Worm (Caenorhabditis elegans): ENCODE data around the gene rpl-43.

Gene rpl-43

ce11 chrII:14171558-14171957 is 16.5 kb downstream of the rpl-43 start, which contains the start of gene eat-2:
Gene eat-2, minus strand, starts transcription at chrII:14171658.
- TF ChIP-seq ztf-29 (GFP tag; IDR thresholded peaks at IDR 0.05) (no peak), ztf-23 (GFP tag; IDR thresholded peaks at IDR 0.05) (no peak), klf-2 (GFP tag; conservative IDR thresholded peaks at IDR 0.05) (no peak), tab-1 (GFP tag; IDR thresholded peaks at IDR 0.05) (no peak), ref-1 (GFP tag; conservative IDR thresholded peaks at IDR 0.05) (no peak), cog-1 (tag; optimal IDR thresholded peaks at IDR 0.05) (no peak), T22C8.4 (GFP tag; IDR thresholded peaks at IDR 0.05) (no peak), med-1 (GFP tag; optimal IDR thresholded peaks at IDR 0.05; ENCODE audit: insufficient read depth) (no peak), flt-1 (GFP tag; IDR thresholded peaks at IDR 0.05) (no peak)

DNA sequence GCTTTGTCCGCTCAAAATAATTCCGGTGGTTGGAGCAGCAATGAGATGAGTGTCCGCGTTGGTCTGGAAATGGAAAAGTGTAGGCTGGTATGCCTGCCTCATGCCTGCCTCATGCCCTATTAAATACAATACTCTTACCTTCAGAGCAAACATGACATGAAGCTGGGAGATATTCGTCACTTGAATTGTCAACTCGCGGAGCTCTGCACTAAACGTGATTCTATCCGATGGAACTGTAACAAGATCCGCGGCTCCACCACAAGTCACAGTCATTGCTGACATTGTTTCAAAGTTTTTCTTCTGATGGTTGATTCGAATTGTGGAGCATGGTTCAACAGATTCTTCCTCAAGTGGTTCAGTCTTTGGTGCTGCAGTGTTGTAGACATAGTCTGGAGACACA is 18.1 kb downstream of the rpl-43 start:
- no peak for TF ChIP-seq T22C8.4 (GFP tag; IDR thresholded peaks at IDR 0.05)
- TF ChIP-seq med-1 (GFP tag; optimal IDR thresholded peaks at IDR 0.05; ENCODE audit: insufficient read depth), result no peak
- no peak for TF ChIP-seq ref-1 (GFP tag; conservative IDR thresholded peaks at IDR 0.05)
- no peak for TF ChIP-seq flt-1 (GFP tag; IDR thresholded peaks at IDR 0.05)
- TF ChIP-seq cog-1 (tag; optimal IDR thresholded peaks at IDR 0.05), result no peak
- TF ChIP-seq tab-1 (GFP tag; IDR thresholded peaks at IDR 0.05), result no peak

- no peak for TF ChIP-seq T22C8.4 (GFP tag; IDR thresholded peaks at IDR 0.05)
- no peak for TF ChIP-seq klf-2 (GFP tag; conservative IDR thresholded peaks at IDR 0.05)
- no peak for TF ChIP-seq ref-1 (GFP tag; conservative IDR thresholded peaks at IDR 0.05)
- TF ChIP-seq cog-1 (tag; optimal IDR thresholded peaks at IDR 0.05), result no peak
- no peak for TF ChIP-seq med-1 (GFP tag; optimal IDR thresholded peaks at IDR 0.05; ENCODE audit: insufficient read depth)
- no peak for TF ChIP-seq tab-1 (GFP tag; IDR thresholded peaks at IDR 0.05)
- TF ChIP-seq ztf-23 (GFP tag; IDR thresholded peaks at IDR 0.05), result no peak
- no peak for TF ChIP-seq flt-1 (GFP tag; IDR thresholded peaks at IDR 0.05)
- no peak for TF ChIP-seq ztf-29 (GFP tag; IDR thresholded peaks at IDR 0.05)
These were observed 20.0 kb downstream of the rpl-43 start, which contains the start of gene Y48B6A.5 for ce11 chrII:14175099-14175498. Gene Y48B6A.5, minus strand, starts transcription at chrII:14175199.

DNA sequence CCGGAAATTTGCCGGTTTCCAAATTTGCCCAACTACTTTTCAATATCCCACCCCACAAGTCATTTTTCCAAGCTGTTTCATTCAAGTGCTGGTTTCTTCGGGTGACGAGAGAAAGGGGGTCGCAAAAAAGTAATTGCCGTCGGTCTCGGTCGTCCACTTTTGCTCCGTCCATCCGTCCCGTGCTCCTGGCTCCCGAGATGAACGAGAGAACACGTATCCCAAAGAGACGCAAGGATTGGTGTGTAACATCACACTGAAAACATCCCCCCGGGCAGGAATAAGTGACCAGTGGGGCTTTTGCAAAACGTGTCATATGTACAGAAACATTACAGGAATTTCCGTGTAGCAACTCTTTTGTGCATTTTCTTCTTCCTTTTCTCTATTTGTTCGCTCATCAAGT is 21.5 kb downstream of the rpl-43 start:
- TF ChIP-seq cog-1 (tag; optimal IDR thresholded peaks at IDR 0.05), result no peak
- 0 out of 2 replicates have a peak, but pooled peaks have one; percentile 54 for TF ChIP-seq tab-1 (GFP tag; IDR thresholded peaks at IDR 0.05)

- no peak for TF ChIP-seq ref-1 (GFP tag; conservative IDR thresholded peaks at IDR 0.05)
- no peak for TF ChIP-seq ztf-23 (GFP tag; IDR thresholded peaks at IDR 0.05)
- no peak for TF ChIP-seq ztf-29 (GFP tag; IDR thresholded peaks at IDR 0.05)
- no peak for TF ChIP-seq tab-1 (GFP tag; IDR thresholded peaks at IDR 0.05)
- no peak for TF ChIP-seq cog-1 (tag; optimal IDR thresholded peaks at IDR 0.05)
- no peak for TF ChIP-seq klf-2 (GFP tag; conservative IDR thresholded peaks at IDR 0.05)
- no peak for TF ChIP-seq med-1 (GFP tag; optimal IDR thresholded peaks at IDR 0.05; ENCODE audit: insufficient read depth)
- no peak for TF ChIP-seq T22C8.4 (GFP tag; IDR thresholded peaks at IDR 0.05)
- no peak for TF ChIP-seq flt-1 (GFP tag; IDR thresholded peaks at IDR 0.05)
These were observed 23.3 kb downstream of the rpl-43 start, which contains the start of gene efhd-1 for ce11 chrII:14178233-14178969. Gene efhd-1, plus strand, starts transcription at chrII:14178814.

DNA sequence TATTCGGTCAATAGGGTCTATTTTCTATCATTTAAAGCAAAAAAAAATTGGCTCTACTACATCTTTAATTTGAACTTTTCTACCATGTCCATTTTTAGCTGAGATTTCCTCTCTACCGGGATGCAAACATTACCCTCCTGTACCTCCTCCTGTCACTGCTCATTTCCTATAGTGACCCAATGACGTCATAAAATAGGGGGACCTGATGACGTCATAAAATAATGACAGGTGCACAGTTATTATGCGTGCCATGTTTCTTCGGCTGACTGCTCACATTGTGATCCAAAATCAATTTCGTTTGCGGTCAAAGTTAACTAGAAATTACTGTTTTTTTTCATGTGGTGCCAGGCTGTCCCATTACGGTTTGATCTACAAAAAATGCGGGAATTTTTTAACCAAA is 31.8 kb downstream of the rpl-43 start:
- no peak for TF ChIP-seq tab-1 (GFP tag; IDR thresholded peaks at IDR 0.05)
- TF ChIP-seq T22C8.4 (GFP tag; IDR thresholded peaks at IDR 0.05), result no peak
- no peak for TF ChIP-seq ztf-29 (GFP tag; IDR thresholded peaks at IDR 0.05)
- TF ChIP-seq cog-1 (tag; optimal IDR thresholded peaks at IDR 0.05), result no peak
- TF ChIP-seq ztf-23 (GFP tag; IDR thresholded peaks at IDR 0.05), result no peak
- TF ChIP-seq flt-1 (GFP tag; IDR thresholded peaks at IDR 0.05), result no peak
- TF ChIP-seq ref-1 (GFP tag; conservative IDR thresholded peaks at IDR 0.05), result no peak
- TF ChIP-seq med-1 (GFP tag; optimal IDR thresholded peaks at IDR 0.05; ENCODE audit: insufficient read depth), result no peak
- no peak for TF ChIP-seq klf-2 (GFP tag; conservative IDR thresholded peaks at IDR 0.05)

- no peak for TF ChIP-seq T22C8.4 (GFP tag; IDR thresholded peaks at IDR 0.05)
- TF ChIP-seq ztf-23 (GFP tag; IDR thresholded peaks at IDR 0.05), result no peak
- TF ChIP-seq ref-1 (GFP tag; conservative IDR thresholded peaks at IDR 0.05), result no peak
- no peak for TF ChIP-seq med-1 (GFP tag; optimal IDR thresholded peaks at IDR 0.05; ENCODE audit: insufficient read depth)
- TF ChIP-seq tab-1 (GFP tag; IDR thresholded peaks at IDR 0.05), result no peak
- TF ChIP-seq flt-1 (GFP tag; IDR thresholded peaks at IDR 0.05), result no peak
- no peak for TF ChIP-seq ztf-29 (GFP tag; IDR thresholded peaks at IDR 0.05)
- no peak for TF ChIP-seq klf-2 (GFP tag; conservative IDR thresholded peaks at IDR 0.05)
- no peak for TF ChIP-seq cog-1 (tag; optimal IDR thresholded peaks at IDR 0.05)
These were observed 32.4 kb downstream of the rpl-43 start for ce11 chrII:14187456-14187855.

- TF ChIP-seq ztf-29 (GFP tag; IDR thresholded peaks at IDR 0.05) (no peak), T22C8.4 (GFP tag; IDR thresholded peaks at IDR 0.05) (no peak), ztf-23 (GFP tag; IDR thresholded peaks at IDR 0.05) (no peak), flt-1 (GFP tag; IDR thresholded peaks at IDR 0.05) (no peak), tab-1 (GFP tag; IDR thresholded peaks at IDR 0.05) (no peak), ref-1 (GFP tag; conservative IDR thresholded peaks at IDR 0.05) (no peak), med-1 (GFP tag; optimal IDR thresholded peaks at IDR 0.05; ENCODE audit: insufficient read depth) (no peak), cog-1 (tag; optimal IDR thresholded peaks at IDR 0.05) (no peak), klf-2 (GFP tag; conservative IDR thresholded peaks at IDR 0.05) (no peak)
These were observed 40.8 kb downstream of the rpl-43 start for ce11 chrII:14195931-14196330.

DNA sequence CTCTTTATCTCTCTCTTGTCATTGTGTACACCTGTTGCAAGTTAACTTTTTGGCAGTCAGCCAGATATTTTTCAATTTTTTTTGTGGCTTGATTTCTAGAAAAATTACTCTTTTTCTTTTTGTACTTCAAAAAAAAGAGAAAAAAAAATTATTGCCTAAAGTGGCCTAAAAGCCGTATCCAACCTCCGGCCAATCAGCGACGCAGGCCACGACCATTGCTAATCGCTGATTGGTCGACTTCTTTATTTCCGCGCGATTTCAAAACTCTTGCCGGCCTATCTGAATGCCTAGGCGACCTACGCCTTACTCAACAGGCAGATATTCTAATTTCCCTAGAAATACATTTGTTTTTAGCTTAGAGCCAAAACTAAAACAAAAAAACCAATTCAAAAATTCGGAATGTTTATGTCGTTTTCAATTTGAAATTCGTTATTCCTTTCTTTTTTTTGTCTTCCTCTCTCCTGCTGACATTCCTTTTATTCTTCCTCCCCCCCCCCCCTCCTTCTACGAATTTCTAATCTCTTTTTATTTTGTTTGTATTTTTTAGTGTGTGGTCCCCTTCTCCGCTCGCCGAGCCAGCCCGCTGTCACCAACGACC is 42.5 kb downstream of the rpl-43 start, which contains the start of gene ace-4:
ace-4 (plus strand) TSS at position 548 of the 598 bp plus-strand sequence.
- no peak for TF ChIP-seq tab-1 (GFP tag; IDR thresholded peaks at IDR 0.05)
- TF ChIP-seq klf-2 (GFP tag; conservative IDR thresholded peaks at IDR 0.05), result no peak
- no peak for TF ChIP-seq ztf-29 (GFP tag; IDR thresholded peaks at IDR 0.05)
- no peak for TF ChIP-seq T22C8.4 (GFP tag; IDR thresholded peaks at IDR 0.05)
- TF ChIP-seq med-1 (GFP tag; optimal IDR thresholded peaks at IDR 0.05; ENCODE audit: insufficient read depth), result no peak
- TF ChIP-seq ref-1 (GFP tag; conservative IDR thresholded peaks at IDR 0.05), result no peak
- TF ChIP-seq cog-1 (tag; optimal IDR thresholded peaks at IDR 0.05), result no peak

All from whole organism, midembryonic.